Fruit fly (Drosophila melanogaster) whole organism, adult: ENCODE data around the gene TTLL3A.

ENCODE experiments used
- CG14711 ChIP-seq: fragments of 200-800 bp; sonication (Bioruptor generic); optimal IDR thresholded peaks from 2 replicates; lab custom pipeline; 2018; ENCODE audit warnings: missing biosample characterization, mild to moderate bottlenecking, missing genetic modification characterization, moderate library complexity
- CG7045 ChIP-seq: fragments of 200-800 bp; sonication (Bioruptor generic); optimal IDR thresholded peaks from 2 replicates; lab custom pipeline; 2017; ENCODE audit warnings: missing biosample characterization, mild to moderate bottlenecking, missing genetic modification characterization
- Mnt ChIP-seq: fragments of 200-800 bp; sonication (Bioruptor generic); optimal IDR thresholded peaks from 2 replicates; lab custom pipeline; 2016; ENCODE audit warnings: missing biosample characterization, mild to moderate bottlenecking, missing genetic modification characterization
- pad ChIP-seq: fragments of 200-800 bp; sonication (Bioruptor generic); optimal IDR thresholded peaks from 3 replicates; lab custom pipeline; 2017; ENCODE audit warnings: missing biosample characterization, missing genetic modification characterization, mild to moderate bottlenecking, moderate library complexity, missing genetic modification reagents

The TTLL3A gene

dm6 chr2L:6686612-6687011 is 53.4 kb downstream of the TTLL3A start, which contains the start of gene CG11327:
TSS of gene CG11327 (minus strand) at chr2L:6686712.
- no peak for TF ChIP-seq CG14711 (tag; lab: Kevin White, UChicago)
- no peak for TF ChIP-seq CG7045 (GFP tag; lab: Kevin White, UChicago)
- no peak for TF ChIP-seq pad (GFP tag; lab: Kevin White, UChicago)
- TF ChIP-seq Mnt (GFP tag; lab: Kevin White, UChicago): no peak
